Fruit fly (Drosophila melanogaster) whole organism, prepupa: ENCODE results near the gene CG4586.
A peak's percentile ranks its signal among the peaks of the same experiment; 100 is the strongest.

Experiments used
- Blimp-1 ChIP-seq: fragments of 200-800 bp; sonication (Bioruptor generic); optimal IDR thresholded peaks from 3 replicates; lab custom pipeline; 2017; ENCODE audit warnings: missing biosample characterization, missing genetic modification characterization, mild to moderate bottlenecking, moderate library complexity, missing genetic modification reagents
- CG10631 ChIP-seq: fragments of 200-800 bp; sonication (Bioruptor generic); optimal IDR thresholded peaks from 2 replicates; lab custom pipeline; 2016; ENCODE audit warnings: missing biosample characterization, missing genetic modification characterization
- CG11294 ChIP-seq: fragments of 200-800 bp; sonication (Bioruptor generic); IDR thresholded peaks from 2 replicates; pipeline ENCODE4 v1.3.6; 2022; ENCODE audit warnings: missing biosample characterization, missing genetic modification characterization
- CG11902 ChIP-seq: fragments of 200-800 bp; sonication (Bioruptor generic); optimal IDR thresholded peaks from 3 replicates; lab custom pipeline; 2016; ENCODE audit warnings: missing biosample characterization, missing genetic modification characterization
- CG1621 ChIP-seq: fragments of 200-800 bp; sonication (Bioruptor generic); optimal IDR thresholded peaks from 3 replicates; lab custom pipeline; 2018; ENCODE audit warnings: missing biosample characterization, mild to moderate bottlenecking, missing genetic modification characterization
- CG31627 ChIP-seq: fragments of 200-800 bp; sonication (Bioruptor generic); optimal IDR thresholded peaks from 3 replicates; lab custom pipeline; 2016; ENCODE audit warnings: missing biosample characterization, missing genetic modification characterization
- CG32006 ChIP-seq: fragments of 200-800 bp; sonication (Bioruptor generic); optimal IDR thresholded peaks from 3 replicates; lab custom pipeline; 2017; ENCODE audit warnings: missing biosample characterization, mild to moderate bottlenecking, missing genetic modification characterization
- CG34406 ChIP-seq: fragments of 200-800 bp; sonication (Bioruptor generic); optimal IDR thresholded peaks from 3 replicates; lab custom pipeline; 2016; ENCODE audit warnings: missing biosample characterization, missing genetic modification characterization
- CG6276 ChIP-seq: fragments of 200-800 bp; sonication (Bioruptor generic); optimal IDR thresholded peaks from 2 replicates; lab custom pipeline; 2017; ENCODE audit warnings: missing biosample characterization, mild to moderate bottlenecking, missing genetic modification characterization
- CG6792 ChIP-seq: fragments of 200-800 bp; sonication (Bioruptor generic); optimal IDR thresholded peaks from 3 replicates; lab custom pipeline; 2016; ENCODE audit warnings: missing biosample characterization, missing genetic modification characterization
- CG6808 ChIP-seq: fragments of 200-800 bp; sonication (Bioruptor generic); optimal IDR thresholded peaks from 3 replicates; lab custom pipeline; 2017; ENCODE audit warnings: missing biosample characterization, missing genetic modification characterization, mild to moderate bottlenecking, moderate library complexity, missing genetic modification reagents
- CG6854 ChIP-seq: fragments of 200-800 bp; sonication (Bioruptor generic); optimal IDR thresholded peaks from 2 replicates; lab custom pipeline; 2017; ENCODE audit warnings: missing biosample characterization, mild to moderate bottlenecking, missing genetic modification characterization
- CG7368 ChIP-seq: fragments of 200-800 bp; sonication (Bioruptor generic); optimal IDR thresholded peaks from 3 replicates; lab custom pipeline; 2016; ENCODE audit warnings: missing biosample characterization, missing genetic modification characterization
- CG8119 ChIP-seq: fragments of 200-800 bp; sonication (Bioruptor generic); IDR thresholded peaks from 3 replicates; pipeline ENCODE4 v1.3.6; 2022; ENCODE audit warnings: missing biosample characterization, missing genetic modification characterization
- CG8319 ChIP-seq: fragments of 200-800 bp; sonication (Bioruptor generic); optimal IDR thresholded peaks from 3 replicates; lab custom pipeline; 2016; ENCODE audit warnings: missing biosample characterization, missing genetic modification characterization
- CG8632 ChIP-seq: fragments of 200-800 bp; sonication (Bioruptor generic); optimal IDR thresholded peaks from 3 replicates; lab custom pipeline; 2016; ENCODE audit warnings: missing biosample characterization, missing genetic modification characterization
- CG9139 ChIP-seq: fragments of 200-800 bp; sonication (Bioruptor generic); optimal IDR thresholded peaks from 3 replicates; lab custom pipeline; 2017; ENCODE audit warnings: missing biosample characterization, mild to moderate bottlenecking, missing genetic modification characterization
- Eip75B ChIP-seq: fragments of 200-800 bp; sonication (Bioruptor generic); optimal IDR thresholded peaks from 3 replicates; lab custom pipeline; 2016; ENCODE audit warnings: missing biosample characterization, missing genetic modification characterization
- Ets21C ChIP-seq: fragments of 200-800 bp; sonication (Bioruptor generic); optimal IDR thresholded peaks from 3 replicates; lab custom pipeline; 2016; ENCODE audit warnings: missing biosample characterization, missing genetic modification characterization
- Ets96B ChIP-seq: fragments of 200-800 bp; optimal IDR thresholded peaks from 2 replicates; lab custom pipeline; 2019; ENCODE audit warnings: missing biosample characterization, mild to moderate bottlenecking, missing genetic modification characterization, moderate library complexity
- Gug ChIP-seq: fragments of 200-800 bp; sonication (Bioruptor generic); IDR thresholded peaks from 2 replicates; pipeline ENCODE4 v1.3.6; 2022; ENCODE audit warnings: missing biosample characterization, missing genetic modification characterization
- Hr38 ChIP-seq: sonication (Bioruptor generic); optimal IDR thresholded peaks from 2 replicates; lab custom pipeline; 2016; ENCODE audit warnings: missing biosample characterization, missing genetic modification characterization
- Hr39 ChIP-seq: fragments of 200-800 bp; sonication (Bioruptor generic); optimal IDR thresholded peaks from 2 replicates; lab custom pipeline; 2016; ENCODE audit warnings: missing biosample characterization, missing genetic modification characterization
- Hr4 ChIP-seq: fragments of 200-800 bp; sonication (Bioruptor generic); optimal IDR thresholded peaks from 3 replicates; lab custom pipeline; 2016; ENCODE audit warnings: missing biosample characterization, missing genetic modification characterization
- Lpt ChIP-seq: fragments of 200-800 bp; sonication (Bioruptor generic); optimal IDR thresholded peaks from 3 replicates; lab custom pipeline; 2016; ENCODE audit warnings: missing biosample characterization, missing genetic modification characterization
- Met ChIP-seq: fragments of 200-800 bp; sonication (Bioruptor generic); optimal IDR thresholded peaks from 3 replicates; lab custom pipeline; 2016; ENCODE audit warnings: missing biosample characterization, missing genetic modification characterization
- OdsH ChIP-seq: fragments of 200-800 bp; sonication (Bioruptor generic); optimal IDR thresholded peaks from 3 replicates; lab custom pipeline; 2016; ENCODE audit warnings: missing biosample characterization, missing genetic modification characterization
- Smox ChIP-seq: fragments of 200-800 bp; sonication (Bioruptor generic); optimal IDR thresholded peaks from 3 replicates; lab custom pipeline; 2016; ENCODE audit warnings: missing biosample characterization, missing genetic modification characterization
- Sox14 ChIP-seq: fragments of 200-800 bp; sonication (Bioruptor generic); optimal IDR thresholded peaks from 3 replicates; lab custom pipeline; 2016; ENCODE audit warnings: missing biosample characterization, missing genetic modification characterization
- acj6 ChIP-seq: fragments of 200-800 bp; sonication (Bioruptor generic); optimal IDR thresholded peaks from 3 replicates; lab custom pipeline; 2016; ENCODE audit warnings: missing biosample characterization, missing genetic modification characterization
- dsx ChIP-seq: fragments of 200-800 bp; optimal IDR thresholded peaks from 3 replicates; lab custom pipeline; 2019; ENCODE audit warnings: missing biosample characterization, mild to moderate bottlenecking, missing genetic modification characterization, moderate library complexity; ENCODE audit not compliant: poor library complexity, severe bottlenecking
- eg ChIP-seq: fragments of 200-800 bp; sonication (Bioruptor generic); IDR thresholded peaks from 3 replicates; pipeline ENCODE4 v1.3.6; 2022; ENCODE audit warnings: missing biosample characterization, missing genetic modification characterization
- fd59A ChIP-seq: fragments of 200-800 bp; sonication (Bioruptor generic); optimal IDR thresholded peaks from 2 replicates; lab custom pipeline; 2017; ENCODE audit warnings: missing biosample characterization, mild to moderate bottlenecking, missing genetic modification characterization, missing genetic modification reagents
- fd85E ChIP-seq: fragments of 200-800 bp; sonication (Bioruptor generic); optimal IDR thresholded peaks from 3 replicates; lab custom pipeline; 2016; ENCODE audit warnings: missing biosample characterization, missing genetic modification characterization
- fkh ChIP-seq: fragments of 200-800 bp; sonication (Bioruptor generic); optimal IDR thresholded peaks from 3 replicates; lab custom pipeline; 2017; ENCODE audit warnings: missing biosample characterization, mild to moderate bottlenecking, missing genetic modification characterization, moderate library complexity
- lz ChIP-seq: fragments of 200-800 bp; sonication (Bioruptor generic); optimal IDR thresholded peaks from 3 replicates; lab custom pipeline; 2016; ENCODE audit warnings: missing biosample characterization, missing genetic modification characterization
- net ChIP-seq: fragments of 200-800 bp; sonication (Bioruptor generic); optimal IDR thresholded peaks from 3 replicates; lab custom pipeline; 2016; ENCODE audit warnings: missing biosample characterization, missing genetic modification characterization
- salr ChIP-seq, 2 experiments: fragments of 200-800 bp; sonication (Bioruptor generic); optimal IDR thresholded peaks; 3 replicates each; lab custom pipeline; 2016 to 2018; ENCODE audit warnings: missing biosample characterization in 2 of 2, missing genetic modification characterization in 2 of 2, mild to moderate bottlenecking in 1 of 2
- ss ChIP-seq, 2 experiments: fragments of 200-800 bp; sonication (Bioruptor generic); optimal IDR thresholded peaks; 2 replicates in 1 of 2; 3 replicates in 1 of 2; lab custom pipeline; 2017 to 2018; ENCODE audit warnings: mild to moderate bottlenecking in 2 of 2, missing biosample characterization in 2 of 2, missing genetic modification characterization in 2 of 2, moderate library complexity in 1 of 2
- svp ChIP-seq: fragments of 200-800 bp; sonication (Bioruptor generic); peaks from one replicate; lab custom pipeline; 2016; ENCODE audit warnings: missing biosample characterization, missing genetic modification characterization
- topi ChIP-seq: fragments of 200-800 bp; sonication (Bioruptor generic); optimal IDR thresholded peaks from 3 replicates; lab custom pipeline; 2016; ENCODE audit warnings: missing biosample characterization, missing genetic modification characterization
- vri ChIP-seq: fragments of 200-800 bp; sonication (Bioruptor generic); optimal IDR thresholded peaks from 3 replicates; lab custom pipeline; 2016; ENCODE audit warnings: missing biosample characterization, mild to moderate bottlenecking, missing genetic modification characterization

The CG4586 gene

DNA sequence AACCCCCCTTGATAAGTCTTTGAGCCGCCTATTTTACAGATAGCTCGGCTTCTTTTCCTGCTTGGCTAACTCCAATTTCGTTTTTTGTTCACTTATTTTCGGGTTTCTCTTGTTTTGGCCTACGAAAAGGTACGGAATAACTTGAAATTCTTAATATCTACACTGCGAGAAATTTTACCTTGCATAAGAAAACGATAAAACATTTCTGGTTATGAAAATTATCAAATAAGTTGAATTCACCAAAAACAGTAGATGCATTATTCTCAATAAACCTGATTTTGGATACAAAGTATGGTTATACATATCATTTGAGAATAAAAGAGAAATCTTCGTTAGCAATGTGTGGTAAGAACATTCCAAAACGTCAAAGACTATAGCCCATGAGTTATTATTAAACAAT lies 12.3 kb downstream of the CG4586 start (continued):
- TF ChIP-seq Ets21C (GFP tag; lab: Kevin White, UChicago) (peak; percentile 17), salr (GFP tag; optimal IDR thresholded peaks at IDR 0.05; lab: Kevin White, UChicago) (no peak), CG9139 (GFP tag; lab: Kevin White, UChicago) (no peak), CG8119 (0 out of 3 replicates have a peak, but pooled peaks have one; percentile 24), CG11902 (GFP tag; lab: Kevin White, UChicago) (no peak), CG6808 (GFP tag; lab: Kevin White, UChicago) (no peak), Ets96B (tag; lab: Kevin White, UChicago) (peak; percentile 46), dsx (GFP tag; lab: Kevin White, UChicago) (peak; percentile 24), CG8632 (GFP tag; lab: Kevin White, UChicago) (peak; percentile 46), net (GFP tag; lab: Kevin White, UChicago) (no peak), CG6276 (GFP tag; lab: Kevin White, UChicago) (no peak), OdsH (GFP tag; lab: Kevin White, UChicago) (peak; percentile 31), CG1621 (tag; lab: Kevin White, UChicago) (no peak), Hr4 (GFP tag; lab: Kevin White, UChicago) (no peak), fkh (GFP tag; lab: Kevin White, UChicago) (no peak), eg (no peak), CG31627 (GFP tag; lab: Kevin White, UChicago) (peak; percentile 48), CG10631 (GFP tag; lab: Kevin White, UChicago) (peak; percentile 38), fd85E (no peak), Hr39 (GFP tag; lab: Kevin White, UChicago) (peak; percentile 49), CG11294 (GFP tag; lab: Robert Waterston, UW) (no peak)

DNA sequence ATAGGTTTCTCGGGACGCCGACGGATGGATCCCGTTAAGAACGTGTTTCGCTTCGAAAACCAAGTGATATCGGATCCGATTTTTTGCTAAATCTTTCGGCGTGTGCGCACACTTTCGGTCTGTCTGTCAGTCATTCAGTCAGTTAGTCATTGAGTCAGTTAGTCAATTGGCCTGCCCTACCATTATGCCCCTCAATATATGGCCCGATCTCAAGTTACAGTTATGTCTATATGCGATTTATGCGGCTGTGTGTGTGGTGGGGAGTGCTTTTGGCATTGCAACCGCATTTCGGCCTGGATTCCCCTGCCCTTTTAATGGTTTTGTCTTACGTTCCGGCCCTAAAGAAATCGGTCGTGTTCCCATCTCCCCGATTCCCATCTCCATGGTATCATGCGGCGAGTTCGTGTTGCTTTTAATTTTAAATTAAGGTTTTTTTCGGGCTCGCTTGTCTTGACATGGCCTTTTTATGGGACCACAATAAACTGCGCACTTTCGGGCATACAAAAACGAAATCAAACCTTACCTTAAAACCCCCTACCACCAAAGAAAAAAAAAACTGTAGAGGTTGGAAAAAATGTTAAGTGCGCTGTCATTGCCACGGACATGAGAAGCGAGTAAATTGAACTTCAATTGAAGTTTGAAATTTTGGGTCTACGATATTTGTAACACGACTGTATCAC lies 13.1 kb downstream of the CG4586 start:
- TF ChIP-seq Smox (GFP tag; lab: Kevin White, UChicago) (no peak), dsx (GFP tag; lab: Kevin White, UChicago) (no peak), svp (peak; percentile 65), CG32006 (GFP tag; lab: Kevin White, UChicago) (no peak)

DNA sequence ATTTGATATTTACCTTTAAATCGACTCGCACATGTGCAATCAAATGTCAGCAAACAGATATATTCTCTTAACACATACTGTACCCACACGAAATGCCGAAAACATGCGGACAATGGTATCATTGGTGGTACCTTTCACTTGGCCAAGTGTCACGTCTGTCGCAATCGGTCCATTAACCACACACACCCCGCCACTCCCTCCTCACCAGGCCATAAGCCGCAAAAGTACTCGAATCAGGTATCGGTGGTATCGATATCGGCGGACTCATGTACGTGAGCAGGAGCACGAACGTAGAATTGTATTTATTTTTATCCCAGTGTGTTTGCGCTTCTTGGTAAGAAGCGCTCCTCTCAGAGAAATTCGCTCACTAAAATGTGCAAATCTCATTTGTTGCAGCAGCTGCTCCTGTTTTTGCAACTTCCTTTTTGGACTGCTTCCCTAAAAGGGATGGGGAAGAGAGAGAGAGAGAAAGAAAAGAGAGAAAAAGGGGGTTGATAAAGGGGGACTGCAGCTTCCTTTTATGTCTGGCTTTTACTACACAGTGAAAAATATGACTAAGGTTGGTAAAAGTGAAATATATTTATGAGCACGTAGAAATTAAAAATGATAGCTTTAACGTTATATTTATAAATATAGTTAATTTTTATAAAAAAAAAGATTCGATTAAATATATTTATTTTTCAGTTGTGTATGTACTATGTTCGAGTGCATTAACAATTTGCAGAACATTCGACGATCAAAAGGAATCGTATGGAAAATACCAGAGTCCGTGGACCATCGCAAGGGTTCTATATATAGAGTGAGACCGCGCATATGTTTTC lies 14.0 kb downstream of the CG4586 start:
- peak; percentile 36 for TF ChIP-seq Met
- no peak for TF ChIP-seq Ets21C (GFP tag; lab: Kevin White, UChicago)
- TF ChIP-seq Lpt (GFP tag; lab: Kevin White, UChicago) = peak; percentile 27
- no peak for TF ChIP-seq CG1621 (tag; lab: Kevin White, UChicago)
- peak; percentile 52 for TF ChIP-seq CG6792 (GFP tag; lab: Kevin White, UChicago)
- TF ChIP-seq Hr4 (GFP tag; lab: Kevin White, UChicago) = no peak
- peak; percentile 28 for TF ChIP-seq lz (GFP tag; lab: Kevin White, UChicago)
- TF ChIP-seq Sox14 (GFP tag; lab: Kevin White, UChicago) = no peak
- TF ChIP-seq Ets96B (tag; lab: Kevin White, UChicago) = peak; percentile 62
- TF ChIP-seq ss (GFP tag; optimal IDR thresholded peaks at IDR 0.05; lab: Kevin White, UChicago) = peak; percentile 87 to 88
- TF ChIP-seq CG31627 (GFP tag; lab: Kevin White, UChicago) = no peak
- peak; percentile 37 for TF ChIP-seq topi
- peak; percentile 51 for TF ChIP-seq CG34406 (GFP tag; lab: Kevin White, UChicago)
- TF ChIP-seq fd59A (GFP tag; lab: Kevin White, UChicago) = peak; percentile 41
- peak; percentile 42 for TF ChIP-seq net (GFP tag; lab: Kevin White, UChicago)
- peak; percentile 84 for TF ChIP-seq dsx (GFP tag; lab: Kevin White, UChicago)
- peak; percentile 14 for TF ChIP-seq CG9139 (GFP tag; lab: Kevin White, UChicago)
- TF ChIP-seq Blimp-1 (GFP tag; lab: Kevin White, UChicago) = peak; percentile 16
- no peak for TF ChIP-seq Hr39 (GFP tag; lab: Kevin White, UChicago)
- TF ChIP-seq CG8632 (GFP tag; lab: Kevin White, UChicago) = peak; percentile 55
- TF ChIP-seq Eip75B (GFP tag; lab: Kevin White, UChicago) = peak; percentile 29
- TF ChIP-seq CG6854 (GFP tag; lab: Kevin White, UChicago) = peak; percentile 30
- TF ChIP-seq Gug (GFP tag; lab: Robert Waterston, UW) = 0 out of 2 replicates have a peak, but pooled peaks have one; percentile 27
- no peak for TF ChIP-seq CG11902 (GFP tag; lab: Kevin White, UChicago)
- peak; percentile 51 for TF ChIP-seq OdsH (GFP tag; lab: Kevin White, UChicago)
- TF ChIP-seq Hr38 (GFP tag; lab: Kevin White, UChicago) = no peak
- TF ChIP-seq acj6 = peak; percentile 61
- no peak for TF ChIP-seq CG8319 (GFP tag; lab: Kevin White, UChicago)
- TF ChIP-seq svp = peak; percentile 80
- peak; percentile 28 for TF ChIP-seq CG7368 (GFP tag; lab: Kevin White, UChicago)
- TF ChIP-seq vri (GFP tag; lab: Kevin White, UChicago) = no peak
